Fruit fly (Drosophila melanogaster): ENCODE data around the gene CG10470.

Gene CG10470

DNA sequence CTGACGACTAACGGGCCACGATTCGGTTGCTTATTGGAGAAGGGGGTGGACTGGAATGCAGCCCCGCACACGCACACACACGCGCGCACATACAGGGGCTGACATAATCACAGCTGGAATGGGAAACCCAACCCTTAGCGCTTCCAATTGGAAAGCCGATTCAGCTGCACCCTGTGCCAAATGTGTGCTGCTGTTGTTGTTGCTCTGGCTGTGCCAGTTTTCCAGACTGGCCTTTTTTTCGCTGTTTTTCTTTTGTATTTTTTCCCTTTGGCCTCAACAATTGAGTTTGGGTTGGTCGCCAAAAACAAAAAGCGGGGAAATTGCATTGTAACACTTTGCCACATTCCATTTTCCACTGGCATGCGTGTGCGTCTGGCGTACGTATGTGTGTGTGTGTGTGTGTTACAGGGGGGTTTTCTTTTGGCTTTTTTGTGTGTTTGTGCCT, 34.5 kb downstream of the CG10470 start:
- TF ChIP-seq Pif1B (GFP tag; optimal IDR thresholded peaks at IDR 0.05) (no peak), Pif1A (GFP tag; optimal IDR thresholded peaks at IDR 0.05) (no peak), Ets98B (GFP tag; IDR thresholded peaks at IDR 0.05) (no peak), CG8159 (tag; optimal IDR thresholded peaks at IDR 0.05) (no peak), CG17806 (tag; optimal IDR thresholded peaks at IDR 0.05) (no peak), CG10348 (GFP tag; IDR thresholded peaks at IDR 0.05) (no peak), Snoo (tag; optimal IDR thresholded peaks at IDR 0.05) (no peak), EcR (GFP tag; optimal IDR thresholded peaks at IDR 0.05) (no peak), D1 (tag; optimal IDR thresholded peaks at IDR 0.05) (no peak), CG34367 (tag; optimal IDR thresholded peaks at IDR 0.05) (no peak)

DNA sequence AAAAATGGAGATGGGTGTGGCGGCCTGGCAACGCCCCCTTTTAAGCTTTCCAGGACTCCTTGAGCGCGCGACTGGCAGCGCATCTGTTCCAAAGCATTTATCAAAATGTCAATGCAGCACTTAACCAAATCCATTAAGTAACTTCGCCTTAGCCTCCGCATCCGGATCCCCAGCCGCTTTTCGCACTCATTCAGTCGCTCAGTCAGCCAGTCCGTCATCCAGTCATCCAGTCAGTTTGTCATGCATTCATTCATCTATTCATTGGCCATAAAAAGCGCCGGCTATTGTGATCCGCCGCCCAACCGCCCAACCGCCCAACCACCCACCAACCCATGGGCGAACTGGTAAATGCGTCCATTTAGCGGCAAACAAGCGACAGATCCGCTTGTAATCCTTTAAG, 40.0 kb downstream of the CG10470 start:
- TF ChIP-seq fd96Ca (GFP tag; IDR thresholded peaks at IDR 0.05) (no peak), CG4496 (GFP tag; IDR thresholded peaks at IDR 0.05) (no peak), Snoo (tag; optimal IDR thresholded peaks at IDR 0.05) (no peak)

DNA sequence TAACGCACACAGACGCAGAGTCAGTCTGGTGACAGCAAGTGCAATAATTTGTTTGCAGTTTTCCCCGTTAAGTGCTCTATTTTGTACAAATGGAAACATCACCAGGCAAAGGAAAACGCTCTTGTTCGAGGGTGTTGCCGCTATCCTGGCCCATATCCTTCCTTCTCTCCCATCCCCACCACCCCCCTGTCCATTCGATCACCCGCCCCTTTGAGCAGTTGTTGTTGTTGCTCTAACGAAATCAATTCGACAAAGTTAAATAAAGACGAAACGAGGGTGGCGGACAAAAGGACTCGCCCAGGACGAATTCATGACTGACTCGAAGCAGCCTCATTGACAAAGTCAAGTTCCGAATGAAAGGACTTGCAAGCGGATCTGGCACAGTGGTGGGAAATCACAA, 40.5 kb downstream of the CG10470 start:
- TF ChIP-seq CG34367 (tag; optimal IDR thresholded peaks at IDR 0.05) = no peak
- no peak for TF ChIP-seq CG8159 (tag; optimal IDR thresholded peaks at IDR 0.05)
- TF ChIP-seq D1 (tag; optimal IDR thresholded peaks at IDR 0.05) = no peak
- no peak for TF ChIP-seq Snoo (tag; optimal IDR thresholded peaks at IDR 0.05)
- no peak for TF ChIP-seq Ets98B (GFP tag; IDR thresholded peaks at IDR 0.05)
- TF ChIP-seq gl (tag; optimal IDR thresholded peaks at IDR 0.05) = no peak
- no peak for TF ChIP-seq CG17806 (tag; optimal IDR thresholded peaks at IDR 0.05)
- TF ChIP-seq CG12605 (GFP tag; IDR thresholded peaks at IDR 0.05) = no peak
- TF ChIP-seq CG10348 (GFP tag; IDR thresholded peaks at IDR 0.05) = no peak
- TF ChIP-seq rn (GFP tag; IDR thresholded peaks at IDR 0.05) = no peak
- no peak for TF ChIP-seq Pif1B (GFP tag; optimal IDR thresholded peaks at IDR 0.05)
- no peak for TF ChIP-seq fd96Ca (GFP tag; IDR thresholded peaks at IDR 0.05)
- TF ChIP-seq CG8301 (tag; optimal IDR thresholded peaks at IDR 0.05) = no peak
- no peak for TF ChIP-seq CG4496 (GFP tag; IDR thresholded peaks at IDR 0.05)
- no peak for TF ChIP-seq CG9948 (tag; optimal IDR thresholded peaks at IDR 0.05)
- TF ChIP-seq CG15710 (tag; optimal IDR thresholded peaks at IDR 0.05) = no peak

DNA sequence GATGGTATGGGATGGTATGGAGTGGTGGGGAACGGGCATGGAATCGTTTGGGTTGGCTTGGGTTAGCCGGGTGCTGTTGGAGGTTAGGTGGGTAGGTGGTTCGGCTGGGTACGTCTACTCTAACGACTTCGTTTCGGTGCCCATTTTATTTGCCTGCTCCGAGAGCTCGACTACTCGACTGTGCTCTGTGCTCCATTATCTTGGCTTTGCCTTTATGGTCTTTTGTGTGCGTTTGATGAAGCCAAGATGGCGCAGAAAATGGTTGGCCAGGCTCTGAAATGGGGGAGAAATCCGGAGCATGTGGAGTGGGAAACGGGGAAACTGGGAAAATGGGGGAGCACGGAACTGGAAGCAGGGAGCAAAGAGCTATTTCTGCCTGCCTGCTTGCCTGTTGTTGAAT, 45.0 kb downstream of the CG10470 start:
- TF ChIP-seq CG13204 (GFP tag; optimal IDR thresholded peaks at IDR 0.05) = no peak
- TF ChIP-seq EcR (GFP tag; optimal IDR thresholded peaks at IDR 0.05) = no peak
- no peak for TF ChIP-seq D1 (tag; optimal IDR thresholded peaks at IDR 0.05)
- no peak for TF ChIP-seq CG10348 (GFP tag; IDR thresholded peaks at IDR 0.05)
- no peak for TF ChIP-seq Pif1A (GFP tag; optimal IDR thresholded peaks at IDR 0.05)
- TF ChIP-seq CG4496 (GFP tag; IDR thresholded peaks at IDR 0.05) = no peak
- TF ChIP-seq fd96Ca (GFP tag; IDR thresholded peaks at IDR 0.05) = no peak
- no peak for TF ChIP-seq CG17806 (tag; optimal IDR thresholded peaks at IDR 0.05)
- no peak for TF ChIP-seq CG9948 (tag; optimal IDR thresholded peaks at IDR 0.05)
- TF ChIP-seq Snoo (tag; optimal IDR thresholded peaks at IDR 0.05) = no peak
- no peak for TF ChIP-seq CG34367 (tag; optimal IDR thresholded peaks at IDR 0.05)
- no peak for TF ChIP-seq rn (GFP tag; IDR thresholded peaks at IDR 0.05)
- TF ChIP-seq gl (tag; optimal IDR thresholded peaks at IDR 0.05) = no peak
- no peak for TF ChIP-seq CG15710 (tag; optimal IDR thresholded peaks at IDR 0.05)
- TF ChIP-seq CG12605 (GFP tag; IDR thresholded peaks at IDR 0.05) = no peak
- no peak for TF ChIP-seq CG32121 (GFP tag; IDR thresholded peaks at IDR 0.05)
- TF ChIP-seq CG8301 (tag; optimal IDR thresholded peaks at IDR 0.05) = no peak
- no peak for TF ChIP-seq CG8159 (tag; optimal IDR thresholded peaks at IDR 0.05)
- no peak for TF ChIP-seq Pif1B (GFP tag; optimal IDR thresholded peaks at IDR 0.05)
- no peak for TF ChIP-seq CG14655 (GFP tag; optimal IDR thresholded peaks at IDR 0.05)

DNA sequence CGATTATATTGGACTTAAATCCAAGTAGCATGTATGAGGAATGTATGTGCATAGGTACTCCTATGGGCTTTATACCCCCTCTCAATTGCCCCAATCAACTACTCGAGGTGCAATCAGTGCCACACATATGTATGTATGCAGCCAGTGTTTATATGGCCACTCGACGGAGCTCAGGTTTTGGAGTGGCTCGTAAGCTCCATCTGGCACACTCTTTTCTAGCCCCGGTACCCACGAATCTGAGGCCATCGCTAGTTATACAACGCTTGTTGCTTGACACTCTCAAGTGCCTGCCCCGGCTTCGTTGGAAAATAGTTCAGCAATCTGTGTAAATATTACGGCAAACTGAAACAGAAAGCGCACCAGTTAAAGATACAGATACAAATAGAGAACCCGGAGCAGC, 47.5 kb downstream of the CG10470 start:
- TF ChIP-seq CG32121 (GFP tag; IDR thresholded peaks at IDR 0.05) (no peak), Pif1A (GFP tag; optimal IDR thresholded peaks at IDR 0.05) (no peak), CG4496 (GFP tag; IDR thresholded peaks at IDR 0.05) (no peak), CG34367 (tag; optimal IDR thresholded peaks at IDR 0.05) (no peak), rn (GFP tag; IDR thresholded peaks at IDR 0.05) (no peak), Pif1B (GFP tag; optimal IDR thresholded peaks at IDR 0.05) (no peak), Snoo (tag; optimal IDR thresholded peaks at IDR 0.05) (no peak), D1 (tag; optimal IDR thresholded peaks at IDR 0.05) (no peak), CG17806 (tag; optimal IDR thresholded peaks at IDR 0.05) (no peak)

DNA sequence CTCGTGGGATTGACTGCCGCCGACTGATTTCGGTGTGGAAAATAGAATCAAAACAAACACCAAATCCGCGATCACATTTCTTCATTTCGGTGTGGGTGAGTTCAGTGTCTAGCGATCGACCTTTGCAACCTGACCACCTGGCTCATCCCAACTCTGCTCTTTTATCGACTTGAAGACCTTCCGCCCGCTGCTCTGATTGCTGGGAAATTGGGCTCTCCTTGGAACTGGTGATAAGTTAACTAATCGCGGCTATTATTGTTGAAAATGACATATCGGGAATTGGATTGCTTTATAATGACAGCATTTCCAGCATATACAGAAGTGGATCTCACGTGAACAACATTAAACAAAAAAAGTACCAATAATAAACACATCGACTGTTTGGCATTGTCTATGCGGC, 48.5 kb downstream of the CG10470 start:
- TF ChIP-seq Snoo (tag; optimal IDR thresholded peaks at IDR 0.05) (no peak), CG13204 (GFP tag; optimal IDR thresholded peaks at IDR 0.05) (no peak), rn (GFP tag; IDR thresholded peaks at IDR 0.05) (no peak), CG32121 (GFP tag; IDR thresholded peaks at IDR 0.05) (no peak), CG34367 (tag; optimal IDR thresholded peaks at IDR 0.05) (no peak), CG4496 (GFP tag; IDR thresholded peaks at IDR 0.05) (no peak), gl (tag; optimal IDR thresholded peaks at IDR 0.05) (no peak), EcR (GFP tag; optimal IDR thresholded peaks at IDR 0.05) (no peak), Ets98B (GFP tag; IDR thresholded peaks at IDR 0.05) (no peak), CG17806 (tag; optimal IDR thresholded peaks at IDR 0.05) (no peak), CG14655 (GFP tag; optimal IDR thresholded peaks at IDR 0.05) (no peak), Pif1B (GFP tag; optimal IDR thresholded peaks at IDR 0.05) (no peak), Pif1A (GFP tag; optimal IDR thresholded peaks at IDR 0.05) (no peak), CG10348 (GFP tag; IDR thresholded peaks at IDR 0.05) (no peak), fd96Ca (GFP tag; IDR thresholded peaks at IDR 0.05) (no peak), CG15710 (tag; optimal IDR thresholded peaks at IDR 0.05) (no peak)

DNA sequence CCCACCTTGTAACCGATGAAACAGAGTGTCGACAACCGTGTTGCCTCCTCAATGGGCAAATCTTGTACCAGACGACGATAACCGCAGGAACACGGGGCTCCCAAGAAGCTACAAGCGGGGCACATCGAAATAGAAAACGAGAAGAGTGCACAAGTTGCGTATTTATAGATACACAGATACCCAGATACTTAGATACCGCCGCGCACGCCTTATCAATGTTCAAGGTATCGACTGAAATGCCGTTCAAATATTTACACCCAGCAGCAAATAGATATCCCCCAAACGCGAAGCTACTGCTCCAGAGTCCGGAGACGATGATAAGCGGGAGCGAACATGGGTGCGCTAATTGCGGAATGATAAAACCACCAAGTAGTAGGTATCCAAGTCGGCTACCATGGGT, 49.8 kb downstream of the CG10470 start:
- no peak for TF ChIP-seq CG8159 (tag; optimal IDR thresholded peaks at IDR 0.05)
- TF ChIP-seq Ets98B (GFP tag; IDR thresholded peaks at IDR 0.05) = no peak
- TF ChIP-seq Pif1B (GFP tag; optimal IDR thresholded peaks at IDR 0.05) = no peak
- TF ChIP-seq rn (GFP tag; IDR thresholded peaks at IDR 0.05) = no peak
- TF ChIP-seq Snoo (tag; optimal IDR thresholded peaks at IDR 0.05) = no peak
- TF ChIP-seq CG10348 (GFP tag; IDR thresholded peaks at IDR 0.05) = no peak
- TF ChIP-seq CG12605 (GFP tag; IDR thresholded peaks at IDR 0.05) = no peak
- no peak for TF ChIP-seq CG32121 (GFP tag; IDR thresholded peaks at IDR 0.05)
- no peak for TF ChIP-seq CG8301 (tag; optimal IDR thresholded peaks at IDR 0.05)
- TF ChIP-seq CG14655 (GFP tag; optimal IDR thresholded peaks at IDR 0.05) = no peak
- no peak for TF ChIP-seq gl (tag; optimal IDR thresholded peaks at IDR 0.05)
